Worm (Caenorhabditis elegans) whole organism, early embryonic: ENCODE data around the gene R148.5.

Experiments
- B0310.2 ChIP-seq: sonication (generic microtip); optimal IDR thresholded peaks from 2 replicates; lab custom pipeline; 2016; ENCODE audit warnings: mild to moderate bottlenecking, missing genetic modification characterization, missing compliant biosample characterization
- ama-1 ChIP-seq: fragments of 150-350 bp; optimal IDR thresholded peaks from 2 replicates; lab custom pipeline; 2014
- ceh-13 ChIP-seq: fragments of 200-800 bp; sonication (Bioruptor generic); optimal IDR thresholded peaks from 2 replicates; lab custom pipeline; 2018; ENCODE audit warnings: mild to moderate bottlenecking, missing genetic modification characterization, missing compliant biosample characterization
- ceh-36 ChIP-seq: sonication (generic microtip); optimal IDR thresholded peaks from 2 replicates; lab custom pipeline; 2016; ENCODE audit warnings: missing genetic modification characterization, inconsistent platforms, missing compliant biosample characterization
- ets-7 ChIP-seq: sonication (generic microtip); optimal IDR thresholded peaks from 2 replicates; lab custom pipeline; 2016; ENCODE audit warnings: missing genotype, missing genetic modification characterization, missing compliant biosample characterization
- flt-1 ChIP-seq: fragments of 200-800 bp; sonication (Bioruptor generic); IDR thresholded peaks from 2 replicates; pipeline ENCODE4 v1.3.6; 2022; ENCODE audit warnings: missing genetic modification characterization, missing compliant biosample characterization
- hmbx-1 ChIP-seq: sonication (generic microtip); optimal IDR thresholded peaks from 2 replicates; lab custom pipeline; 2016; ENCODE audit warnings: mild to moderate bottlenecking, missing genetic modification characterization, missing compliant biosample characterization
- hmg-4 ChIP-seq: fragments of 200-800 bp; sonication (Bioruptor generic); optimal IDR thresholded peaks from 2 replicates; lab custom pipeline; 2018; ENCODE audit warnings: mild to moderate bottlenecking, missing genetic modification characterization, missing compliant biosample characterization
- hnd-1 ChIP-seq: sonication (generic microtip); optimal IDR thresholded peaks from 2 replicates; lab custom pipeline; 2016; ENCODE audit warnings: missing genetic modification characterization, missing compliant biosample characterization
- pes-1 ChIP-seq: fragments of 200-800 bp; sonication (Bioruptor generic); IDR thresholded peaks from 2 replicates; pipeline ENCODE4 v1.3.6; 2022; ENCODE audit warnings: missing genetic modification reagents, missing genetic modification characterization, missing compliant biosample characterization
- sea-1 ChIP-seq: fragments of 200-800 bp; sonication (Bioruptor generic); conservative IDR thresholded peaks from 2 replicates; pipeline ENCODE4 v1.3.6; 2022; ENCODE audit warnings: missing genetic modification characterization, missing compliant biosample characterization
- tra-4 ChIP-seq: sonication (generic microtip); optimal IDR thresholded peaks from 2 replicates; lab custom pipeline; 2017; ENCODE audit warnings: missing genetic modification characterization, missing compliant biosample characterization

R148.5 gene

ce11 chrIII:3219050-3219449, 53.6 kb downstream of the R148.5 start, which contains the start of gene frm-8:
TSS of gene frm-8 (minus strand) at chrIII:3219150.
- no peak for TF ChIP-seq tra-4
- TF ChIP-seq ama-1 (lab: Kevin White, UChicago): no peak
- no peak for TF ChIP-seq hmbx-1 (tag; lab: Kevin White, UChicago)
- TF ChIP-seq hnd-1 (tag; lab: Kevin White, UChicago): no peak
- no peak for TF ChIP-seq ets-7
- no peak for TF ChIP-seq ceh-13 (GFP tag; lab: Kevin White, UChicago)
- TF ChIP-seq flt-1 (GFP tag; lab: Robert Waterston, UW): no peak
- TF ChIP-seq ceh-36 (tag; lab: Kevin White, UChicago): no peak
- TF ChIP-seq pes-1 (GFP tag; lab: Robert Waterston, UW): no peak
- TF ChIP-seq B0310.2 (tag; lab: Kevin White, UChicago): no peak
- no peak for TF ChIP-seq sea-1 (GFP tag; lab: Robert Waterston, UW)

- TF ChIP-seq ama-1 (lab: Kevin White, UChicago): no peak
- TF ChIP-seq pes-1 (GFP tag; lab: Robert Waterston, UW): no peak
- peak; percentile 35 for TF ChIP-seq hmg-4 (GFP tag; lab: Kevin White, UChicago)
Observed at ce11 chrIII:3220287-3220686, 54.8 kb downstream of the R148.5 start.
